Fruit fly (Drosophila melanogaster) whole organism, pupa: ENCODE results near the gene Sdic1.
A peak's percentile ranks its signal among the peaks of the same experiment; 100 is the strongest.
"Not testable (repeated sequence)": the region's sequence is repeated elsewhere in the genome, so short reads cannot be mapped to it uniquely, and the experiment has no call there.

Source experiments
- CG10348 ChIP-seq: fragments of 200-800 bp; sonication (Bioruptor generic); IDR thresholded peaks from 2 replicates; pipeline ENCODE4 v1.3.6; 2022; ENCODE audit warnings: missing biosample characterization, missing genetic modification characterization
- CG12605 ChIP-seq: fragments of 200-800 bp; sonication (Bioruptor generic); IDR thresholded peaks from 2 replicates; pipeline ENCODE4 v1.3.6; 2022; ENCODE audit warnings: missing biosample characterization, missing genetic modification characterization
- CG13204 ChIP-seq: fragments of 200-800 bp; sonication (Bioruptor generic); optimal IDR thresholded peaks from 2 replicates; lab custom pipeline; 2018; ENCODE audit warnings: missing biosample characterization, mild to moderate bottlenecking, missing genetic modification characterization, moderate library complexity
- CG14655 ChIP-seq: fragments of 200-800 bp; sonication (Bioruptor generic); optimal IDR thresholded peaks from 3 replicates; lab custom pipeline; 2017; ENCODE audit warnings: mild to moderate bottlenecking, missing biosample characterization, missing genetic modification reagents, missing genetic modification characterization
- CG15710 ChIP-seq: fragments of 200-800 bp; sonication (Bioruptor generic); optimal IDR thresholded peaks from 2 replicates; lab custom pipeline; 2018; ENCODE audit warnings: missing biosample characterization, mild to moderate bottlenecking, missing genetic modification characterization, moderate library complexity
- CG17806 ChIP-seq: fragments of 200-800 bp; sonication (Bioruptor generic); optimal IDR thresholded peaks from 2 replicates; lab custom pipeline; 2018; ENCODE audit warnings: missing biosample characterization, mild to moderate bottlenecking, missing genetic modification characterization, moderate library complexity
- CG32121 ChIP-seq: fragments of 200-800 bp; sonication (Bioruptor generic); IDR thresholded peaks from 2 replicates; pipeline ENCODE4 v1.3.6; 2022; ENCODE audit warnings: missing biosample characterization, missing genetic modification characterization
- CG34367 ChIP-seq: fragments of 200-800 bp; sonication (Bioruptor generic); optimal IDR thresholded peaks from 2 replicates; lab custom pipeline; 2018; ENCODE audit warnings: missing biosample characterization, mild to moderate bottlenecking, missing genetic modification characterization
- CG4496 ChIP-seq: fragments of 200-800 bp; sonication (Bioruptor generic); IDR thresholded peaks from 3 replicates; pipeline ENCODE4 v1.3.6; 2022; ENCODE audit warnings: missing biosample characterization, missing genetic modification characterization
- CG8159 ChIP-seq: fragments of 200-800 bp; sonication (Bioruptor generic); optimal IDR thresholded peaks from 3 replicates; lab custom pipeline; 2018; ENCODE audit warnings: missing biosample characterization, mild to moderate bottlenecking, missing genetic modification characterization, moderate library complexity
- CG8301 ChIP-seq: fragments of 200-800 bp; sonication (Bioruptor generic); optimal IDR thresholded peaks from 2 replicates; lab custom pipeline; 2018; ENCODE audit warnings: missing biosample characterization, mild to moderate bottlenecking, missing genetic modification characterization
- CG9948 ChIP-seq: fragments of 200-800 bp; sonication (Bioruptor generic); optimal IDR thresholded peaks from 2 replicates; lab custom pipeline; 2018; ENCODE audit warnings: missing biosample characterization, mild to moderate bottlenecking, missing genetic modification characterization, moderate library complexity
- D1 ChIP-seq: fragments of 200-800 bp; sonication (Bioruptor generic); optimal IDR thresholded peaks from 2 replicates; lab custom pipeline; 2018; ENCODE audit warnings: missing biosample characterization, mild to moderate bottlenecking, missing genetic modification characterization, moderate library complexity
- EcR ChIP-seq: fragments of 200-800 bp; sonication (Bioruptor generic); optimal IDR thresholded peaks from 3 replicates; lab custom pipeline; 2019; ENCODE audit warnings: missing biosample characterization, missing genetic modification characterization, mild to moderate bottlenecking, moderate library complexity, missing genetic modification reagents
- Ets98B ChIP-seq: fragments of 200-800 bp; sonication (Bioruptor generic); IDR thresholded peaks from 2 replicates; pipeline ENCODE4 v1.3.6; 2022; ENCODE audit warnings: missing biosample characterization, missing genetic modification characterization
- Pif1A ChIP-seq: fragments of 200-800 bp; sonication (Bioruptor generic); optimal IDR thresholded peaks from 3 replicates; lab custom pipeline; 2016; ENCODE audit warnings: missing biosample characterization, missing genetic modification characterization
- Pif1B ChIP-seq: fragments of 200-800 bp; sonication (Bioruptor generic); optimal IDR thresholded peaks from 3 replicates; lab custom pipeline; 2016; ENCODE audit warnings: missing biosample characterization, missing genetic modification characterization
- Snoo ChIP-seq: fragments of 200-800 bp; sonication (Bioruptor generic); optimal IDR thresholded peaks from 3 replicates; lab custom pipeline; 2017; ENCODE audit warnings: missing biosample characterization, mild to moderate bottlenecking, missing genetic modification characterization, inconsistent platforms
- fd96Ca ChIP-seq: fragments of 200-800 bp; sonication (Bioruptor generic); IDR thresholded peaks from 3 replicates; pipeline ENCODE4 v1.3.6; 2022; ENCODE audit warnings: missing biosample characterization, missing genetic modification characterization
- gl ChIP-seq: fragments of 200-800 bp; sonication (Bioruptor generic); optimal IDR thresholded peaks from 2 replicates; lab custom pipeline; 2018; ENCODE audit warnings: missing biosample characterization, mild to moderate bottlenecking, missing genetic modification characterization
- rn ChIP-seq: fragments of 200-800 bp; sonication (Bioruptor generic); IDR thresholded peaks from 2 replicates; pipeline ENCODE4 v1.3.6; 2022; ENCODE audit warnings: missing biosample characterization, missing genetic modification characterization

The Sdic1 gene

DNA sequence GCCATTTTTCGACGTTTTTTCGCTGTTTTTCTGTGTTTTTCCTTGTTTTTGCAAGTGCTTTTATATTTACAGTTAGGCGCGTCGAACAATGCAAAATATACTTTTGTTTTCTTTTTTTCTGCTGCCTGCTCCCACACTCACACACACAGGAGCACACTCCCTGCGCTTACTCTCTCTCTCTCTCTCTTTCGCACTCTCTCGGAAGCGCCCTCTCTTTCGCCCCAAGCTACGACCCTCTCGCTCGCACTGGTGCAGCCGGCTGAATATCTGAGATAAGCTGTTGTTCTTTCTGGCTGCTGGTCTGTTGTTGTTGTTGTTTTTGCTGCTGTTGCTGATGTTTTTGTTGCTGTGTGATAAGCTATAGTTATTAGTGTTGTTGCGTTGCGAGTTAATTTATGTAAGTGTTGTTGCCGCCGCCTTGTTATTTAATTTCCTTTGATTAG lies 19.5 kb downstream of the Sdic1 start:
- TF ChIP-seq CG8159, result peak; percentile 17
- TF ChIP-seq rn, result 0 out of 2 replicates have a peak, but pooled peaks have one; percentile 3
- peak; percentile 49 for TF ChIP-seq CG13204 (GFP tag; lab: Kevin White, UChicago)
- peak; percentile 19 for TF ChIP-seq Pif1B (GFP tag; lab: Kevin White, UChicago)
- TF ChIP-seq CG12605, result peak; percentile 64; the same call in 1 of the 2 replicates
- peak; percentile 39 for TF ChIP-seq Pif1A (GFP tag; lab: Kevin White, UChicago)
- peak; percentile 24 for TF ChIP-seq CG15710 (tag; lab: Kevin White, UChicago)
- peak; percentile 62; the same call in 2 of the 3 replicates for TF ChIP-seq CG4496 (GFP tag; lab: Robert Waterston, UW)
- peak; percentile 9 for TF ChIP-seq EcR (GFP tag; lab: Kevin White, UChicago)
- TF ChIP-seq Snoo (tag; lab: Kevin White, UChicago), result peak; percentile 42
- peak; percentile 50; the same call in 1 of the 2 replicates for TF ChIP-seq Ets98B (GFP tag; lab: Robert Waterston, UW)
- TF ChIP-seq CG9948 (tag; lab: Kevin White, UChicago), result no peak
- peak; percentile 48; the same call in 1 of the 2 replicates for TF ChIP-seq CG32121 (GFP tag; lab: Robert Waterston, UW)
- TF ChIP-seq CG17806 (tag; lab: Kevin White, UChicago), result peak; percentile 8
- peak; percentile 50; the same call in 1 of the 3 replicates for TF ChIP-seq fd96Ca (GFP tag; lab: Robert Waterston, UW)
- no peak for TF ChIP-seq CG14655 (GFP tag; lab: Kevin White, UChicago)
- peak; percentile 10 for TF ChIP-seq gl (tag; lab: Kevin White, UChicago)
- TF ChIP-seq CG8301 (tag; lab: Kevin White, UChicago), result peak; percentile 14
- no peak for TF ChIP-seq CG10348 (GFP tag; lab: Robert Waterston, UW)
- peak; percentile 2 for TF ChIP-seq CG34367 (tag; lab: Kevin White, UChicago)
- TF ChIP-seq D1, result no peak

DNA sequence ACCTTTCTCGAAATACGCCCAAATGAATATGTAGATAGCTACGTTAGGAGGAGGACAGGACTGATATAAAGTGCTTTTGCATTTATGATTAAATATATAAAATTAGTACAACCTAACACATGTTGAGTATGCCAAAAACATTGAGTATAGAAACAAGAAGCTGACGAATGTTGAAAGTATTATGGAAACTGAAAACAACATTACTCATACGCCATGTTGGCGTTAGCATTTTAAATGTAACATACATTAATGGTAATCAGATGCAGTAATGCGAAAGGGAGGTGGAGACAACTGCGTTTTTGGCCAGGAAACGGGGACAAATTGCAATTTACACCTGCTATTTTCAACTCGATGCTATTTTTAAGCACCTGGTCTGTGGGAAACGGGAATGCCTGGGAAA lies 19.9 kb downstream of the Sdic1 start:
- TF ChIP-seq CG13204 (GFP tag; lab: Kevin White, UChicago) (no peak), CG17806 (tag; lab: Kevin White, UChicago) (no peak), Ets98B (GFP tag; lab: Robert Waterston, UW) (no peak), rn (no peak), fd96Ca (GFP tag; lab: Robert Waterston, UW) (no peak), Snoo (tag; lab: Kevin White, UChicago) (no peak), CG8301 (tag; lab: Kevin White, UChicago) (no peak)
- TF ChIP-seq, all 21 proteins: peak for 0

DNA sequence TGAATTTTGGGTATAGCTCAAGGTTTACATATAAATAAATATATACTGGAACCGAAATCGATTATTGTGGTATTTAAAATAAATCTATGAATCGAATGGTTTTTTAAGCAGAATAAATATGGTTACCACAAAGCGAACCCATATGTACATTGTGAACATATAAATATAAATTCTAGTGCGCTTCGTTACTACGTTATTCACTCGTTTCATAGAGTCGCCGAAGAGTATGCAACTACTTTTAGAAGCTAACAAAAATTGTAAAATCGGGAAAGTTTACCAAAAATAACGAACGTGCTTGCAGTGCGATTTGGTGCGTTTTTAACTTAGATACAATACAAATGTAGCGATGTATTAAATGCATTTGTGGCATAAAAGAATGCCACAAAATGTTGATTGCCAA lies 22.5 kb downstream of the Sdic1 start:
- no peak for TF ChIP-seq CG15710 (tag; lab: Kevin White, UChicago)
- TF ChIP-seq Pif1B (GFP tag; lab: Kevin White, UChicago), result no peak
- no peak for TF ChIP-seq Pif1A (GFP tag; lab: Kevin White, UChicago)
- no peak for TF ChIP-seq Snoo (tag; lab: Kevin White, UChicago)
- no peak for TF ChIP-seq CG32121 (GFP tag; lab: Robert Waterston, UW)
- TF ChIP-seq CG4496 (GFP tag; lab: Robert Waterston, UW), result no peak
- TF ChIP-seq CG17806 (tag; lab: Kevin White, UChicago), result no peak
- no peak for TF ChIP-seq gl (tag; lab: Kevin White, UChicago)
- TF ChIP-seq CG10348 (GFP tag; lab: Robert Waterston, UW), result no peak
- TF ChIP-seq CG13204 (GFP tag; lab: Kevin White, UChicago), result no peak
- TF ChIP-seq CG8301 (tag; lab: Kevin White, UChicago), result no peak
- no peak for TF ChIP-seq CG9948 (tag; lab: Kevin White, UChicago)
- TF ChIP-seq EcR (GFP tag; lab: Kevin White, UChicago), result no peak
- no peak for TF ChIP-seq fd96Ca (GFP tag; lab: Robert Waterston, UW)
- TF ChIP-seq CG14655 (GFP tag; lab: Kevin White, UChicago), result no peak
- TF ChIP-seq CG12605, result no peak
- TF ChIP-seq CG34367 (tag; lab: Kevin White, UChicago), result no peak
- TF ChIP-seq D1, result no peak
- no peak for TF ChIP-seq Ets98B (GFP tag; lab: Robert Waterston, UW)
- no peak for TF ChIP-seq CG8159

DNA sequence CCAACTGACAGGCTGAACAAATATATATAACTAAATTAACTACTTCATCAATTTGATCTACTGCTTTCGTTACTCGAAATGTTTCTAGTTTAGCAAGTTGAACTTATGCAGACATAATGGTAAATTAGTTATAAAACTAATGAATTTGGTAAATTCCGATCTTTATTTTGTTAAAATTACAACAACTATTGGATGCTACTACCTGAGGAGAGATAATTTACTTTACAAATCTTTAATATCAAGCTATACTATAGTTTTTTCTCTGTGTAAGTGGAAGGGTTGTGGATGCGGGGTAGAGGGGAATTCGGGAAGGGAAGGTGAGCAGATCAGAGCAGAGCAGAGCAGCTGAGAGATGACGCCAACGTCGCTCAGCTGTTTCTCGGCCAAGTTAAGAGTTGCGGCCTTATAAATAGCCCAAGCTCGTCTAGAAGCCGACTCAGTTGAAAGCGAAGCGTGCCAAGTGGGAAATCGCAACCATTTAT lies 30.7 kb downstream of the Sdic1 start, which contains the start of gene aspr:
TSS of gene aspr (plus strand) at position 432 of the 482 bp plus-strand sequence.
- TF ChIP-seq CG14655 (GFP tag; lab: Kevin White, UChicago) (peak; percentile 28), Pif1B (GFP tag; lab: Kevin White, UChicago) (no peak), CG9948 (tag; lab: Kevin White, UChicago) (peak; percentile 52), CG15710 (tag; lab: Kevin White, UChicago) (peak; percentile 56), CG17806 (tag; lab: Kevin White, UChicago) (peak; percentile 47), CG8159 (peak; percentile 63), EcR (GFP tag; lab: Kevin White, UChicago) (no peak), Pif1A (GFP tag; lab: Kevin White, UChicago) (peak; percentile 25)

DNA sequence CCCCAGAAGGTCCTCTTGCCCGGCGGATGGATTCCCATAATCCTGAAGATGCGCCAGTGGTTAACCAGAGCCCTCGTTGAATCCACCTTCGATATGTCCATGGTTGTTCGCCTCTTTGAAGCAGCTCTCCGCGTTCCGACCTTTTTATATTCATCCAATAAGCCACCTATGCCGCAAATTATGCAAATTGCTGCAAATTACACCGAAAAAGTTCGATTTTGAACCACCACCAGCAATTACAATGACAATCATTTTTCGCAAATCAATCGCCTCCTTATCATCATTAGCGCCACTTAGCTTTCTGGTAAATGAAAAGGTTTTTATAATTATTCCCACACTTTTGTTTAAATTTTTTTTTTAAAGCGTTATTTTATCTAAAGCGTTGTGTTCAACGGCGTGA lies 35.4 kb downstream of the Sdic1 start, which contains the start of gene Or19a:
TSS of gene Or19a (minus strand) at position 101 of the 400 bp plus-strand sequence.
- not testable (repeated sequence) for TF ChIP-seq CG14655 (GFP tag; lab: Kevin White, UChicago); D1; CG32121 (GFP tag; lab: Robert Waterston, UW)

DNA sequence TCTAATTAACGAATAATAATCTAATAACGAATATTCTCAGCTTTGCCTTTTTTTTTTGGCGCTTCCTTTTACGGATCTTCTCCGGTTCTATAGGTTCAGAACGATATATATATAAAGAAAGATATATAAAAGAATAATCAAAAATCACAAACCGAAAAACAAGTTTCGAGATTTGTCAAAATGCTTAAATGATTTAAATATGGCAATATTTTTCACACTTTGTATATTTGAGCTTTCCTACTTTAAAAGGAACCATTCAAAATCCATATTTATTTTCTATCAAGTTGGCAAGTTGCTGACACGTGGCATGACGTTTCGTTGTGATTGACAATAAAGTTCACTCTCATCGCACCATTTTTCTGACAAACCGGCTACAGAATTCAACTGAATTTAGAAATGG lies 37.7 kb downstream of the Sdic1 start, which contains the start of gene CG34332:
TSS of gene CG34332 (plus strand) at position 301 of the 400 bp plus-strand sequence.
- no peak for TF ChIP-seq D1
- TF ChIP-seq CG34367 (tag; lab: Kevin White, UChicago), result no peak
- no peak for TF ChIP-seq gl (tag; lab: Kevin White, UChicago)
- no peak for TF ChIP-seq CG14655 (GFP tag; lab: Kevin White, UChicago)
- TF ChIP-seq CG8301 (tag; lab: Kevin White, UChicago), result no peak
- TF ChIP-seq CG9948 (tag; lab: Kevin White, UChicago), result no peak
- no peak for TF ChIP-seq Ets98B (GFP tag; lab: Robert Waterston, UW)
- no peak for TF ChIP-seq EcR (GFP tag; lab: Kevin White, UChicago)
- TF ChIP-seq Pif1B (GFP tag; lab: Kevin White, UChicago), result no peak
- no peak for TF ChIP-seq CG32121 (GFP tag; lab: Robert Waterston, UW)
- TF ChIP-seq CG13204 (GFP tag; lab: Kevin White, UChicago), result no peak
- no peak for TF ChIP-seq rn
- TF ChIP-seq CG12605, result no peak
